Comparison of ENCODE assay signal across 5 worm cellular contexts in genomic region chrV:6541875-6542274, ce11.
A peak's percentile ranks its signal among the peaks of the same experiment; 100 is the strongest.
TF ChIP-seq lines count a peak whose summit lies in the region.

No protein-coding gene starts in this region.

TF ChIP-seq in whole organism, L1 larva, 84 proteins besides CTCF, POLR2A, EP300 and RAD21 (continues in another document):
- no peak for TF ChIP-seq fos-1 (tag; optimal IDR thresholded peaks at IDR 0.05; lab: Kevin White, UChicago)
- peak; percentile 11 for TF ChIP-seq mep-1 (tag; optimal IDR thresholded peaks at IDR 0.05; lab: Kevin White, UChicago)
- TF ChIP-seq egl-27 (tag; optimal IDR thresholded peaks at IDR 0.05; lab: Kevin White, UChicago), result no peak
- TF ChIP-seq unc-98 (GFP tag; IDR thresholded peaks at IDR 0.05; lab: Robert Waterston, UW), result no peak
- TF ChIP-seq C16A3.4 (tag; optimal IDR thresholded peaks at IDR 0.05; lab: Kevin White, UChicago), result peak; percentile 2
- no peak for TF ChIP-seq ztf-11 (tag; optimal IDR thresholded peaks at IDR 0.05; lab: Kevin White, UChicago)
- TF ChIP-seq C04F5.9 (tag; optimal IDR thresholded peaks at IDR 0.05; lab: Kevin White, UChicago), result no peak
- no peak for TF ChIP-seq unc-62 (GFP tag; optimal IDR thresholded peaks at IDR 0.05; lab: Kevin White, UChicago)
- TF ChIP-seq lin-39 (tag; optimal IDR thresholded peaks at IDR 0.05; lab: Kevin White, UChicago), result no peak
- no peak for TF ChIP-seq fkh-10 (GFP tag; optimal IDR thresholded peaks at IDR 0.05; lab: Kevin White, UChicago)
- TF ChIP-seq Y116A8C.19 (tag; optimal IDR thresholded peaks at IDR 0.05; lab: Kevin White, UChicago; ENCODE audit: borderline replicate concordance), result no peak
- TF ChIP-seq nhr-237 (tag; optimal IDR thresholded peaks at IDR 0.05; lab: Kevin White, UChicago), result no peak
- TF ChIP-seq nhr-11 (tag; optimal IDR thresholded peaks at IDR 0.05; lab: Kevin White, UChicago), result no peak
- TF ChIP-seq hpl-2 (GFP tag; optimal IDR thresholded peaks at IDR 0.05; lab: Kevin White, UChicago), result no peak
- TF ChIP-seq mdl-1 (tag; optimal IDR thresholded peaks at IDR 0.05; lab: Kevin White, UChicago), result peak in 1 of 2 experiments; percentile 22
- TF ChIP-seq ceh-63 (GFP tag; optimal IDR thresholded peaks at IDR 0.05; lab: Kevin White, UChicago), result no peak
- no peak for TF ChIP-seq ztf-4 (tag; optimal IDR thresholded peaks at IDR 0.05; lab: Kevin White, UChicago)
- no peak for TF ChIP-seq grh-1 (GFP tag; IDR thresholded peaks at IDR 0.05; lab: Robert Waterston, UW)
- no peak for TF ChIP-seq unc-30 (tag; optimal IDR thresholded peaks at IDR 0.05; lab: Kevin White, UChicago)

TF ChIP-seq in whole organism, L3 larva, 47 proteins besides CTCF, POLR2A, EP300 and RAD21:
- no peak for TF ChIP-seq lsy-12 (tag; optimal IDR thresholded peaks at IDR 0.05; lab: Kevin White, UChicago)
- no peak for TF ChIP-seq elt-2 (tag; optimal IDR thresholded peaks at IDR 0.05; lab: Kevin White, UChicago)
- peak; percentile 84 for TF ChIP-seq nhr-23 (tag; optimal IDR thresholded peaks at IDR 0.05; lab: Kevin White, UChicago)
- TF ChIP-seq nhr-43 (tag; optimal IDR thresholded peaks at IDR 0.05; lab: Kevin White, UChicago; ENCODE audit: poor library complexity, severe bottlenecking), result peak; percentile 51
- peak; percentile 14 for TF ChIP-seq ama-1 (optimal IDR thresholded peaks at IDR 0.05; lab: Kevin White, UChicago)
- peak; percentile 65 for TF ChIP-seq nhr-25 (tag; optimal IDR thresholded peaks at IDR 0.05; lab: Kevin White, UChicago)

TF ChIP-seq in whole organism, early embryonic, 17 proteins besides CTCF, POLR2A, EP300 and RAD21:
- TF ChIP-seq F13C5.2 (tag; optimal IDR thresholded peaks at IDR 0.05; lab: Kevin White, UChicago) (no peak), hmbx-1 (tag; optimal IDR thresholded peaks at IDR 0.05; lab: Kevin White, UChicago) (no peak), scrt-1 (GFP tag; IDR thresholded peaks at IDR 0.05; lab: Robert Waterston, UW) (no peak), hmg-4 (GFP tag; optimal IDR thresholded peaks at IDR 0.05; lab: Kevin White, UChicago) (peak; percentile 11)
TF ChIP-seq in whole organism, early embryonic: peak in this region for 1.

TF ChIP-seq in whole organism, midembryonic, 9 proteins besides CTCF, POLR2A, EP300 and RAD21:
- TF ChIP-seq med-1 (GFP tag; optimal IDR thresholded peaks at IDR 0.05; lab: Kevin White, UChicago; ENCODE audit: insufficient read depth), result no peak
- TF ChIP-seq cog-1 (tag; optimal IDR thresholded peaks at IDR 0.05; lab: Kevin White, UChicago), result peak; percentile 21
- no peak for TF ChIP-seq T22C8.4 (GFP tag; IDR thresholded peaks at IDR 0.05; lab: Robert Waterston, UW)
- 0 out of 2 replicates have a peak, but pooled peaks have one; percentile 19 for TF ChIP-seq ztf-23 (GFP tag; IDR thresholded peaks at IDR 0.05; lab: Robert Waterston, UW)
- TF ChIP-seq klf-2 (GFP tag; conservative IDR thresholded peaks at IDR 0.05; lab: Robert Waterston, UW), result no peak
- TF ChIP-seq flt-1 (GFP tag; IDR thresholded peaks at IDR 0.05; lab: Robert Waterston, UW), result no peak
- TF ChIP-seq ref-1 (GFP tag; conservative IDR thresholded peaks at IDR 0.05; lab: Robert Waterston, UW), result no peak

TF ChIP-seq in whole organism, young adult, 124 proteins besides CTCF, POLR2A, EP300 and RAD21:
- TF ChIP-seq zfh-2 (GFP tag; conservative IDR thresholded peaks at IDR 0.05; lab: Robert Waterston, UW), result peak; percentile 85
- peak; percentile 5 for TF ChIP-seq ztf-26 (tag; optimal IDR thresholded peaks at IDR 0.05; lab: Kevin White, UChicago)
- TF ChIP-seq atf-7 (tag; optimal IDR thresholded peaks at IDR 0.05; lab: Kevin White, UChicago), result peak; percentile 0
- TF ChIP-seq ceh-27 (GFP tag; optimal IDR thresholded peaks at IDR 0.05; lab: Kevin White, UChicago), result peak; percentile 14
- TF ChIP-seq ama-1 (optimal IDR thresholded peaks at IDR 0.05; lab: Kevin White, UChicago), result no peak
- no peak for TF ChIP-seq ama-1 (GFP tag; optimal IDR thresholded peaks at IDR 0.05; lab: Kevin White, UChicago)
- peak; percentile 26; the same call in 1 of the 2 replicates for TF ChIP-seq lin-26 (GFP tag; IDR thresholded peaks at IDR 0.05; lab: Robert Waterston, UW)
- no peak for TF ChIP-seq bed-1 (GFP tag; IDR thresholded peaks at IDR 0.05; lab: Robert Waterston, UW)
- TF ChIP-seq mcd-1 (GFP tag; IDR thresholded peaks at IDR 0.05; lab: Robert Waterston, UW), result 0 out of 2 replicates have a peak, but pooled peaks have one; percentile 31
- TF ChIP-seq madf-6 (GFP tag; IDR thresholded peaks at IDR 0.05; lab: Robert Waterston, UW), result 0 out of 2 replicates have a peak, but pooled peaks have one; percentile 13
- no peak for TF ChIP-seq cebp-1 (GFP tag; IDR thresholded peaks at IDR 0.05; lab: Robert Waterston, UW)
- TF ChIP-seq cebp-1 (tag; optimal IDR thresholded peaks at IDR 0.05; lab: Kevin White, UChicago), result peak; percentile 15
- TF ChIP-seq die-1 (tag; optimal IDR thresholded peaks at IDR 0.05; lab: Kevin White, UChicago), result peak; percentile 30

Comparison
In these comparisons a context has a peak if more than half of its experiments do, and no peak if none do; other contexts are left out.
1. Of the 8 proteins assayed by ChIP-seq in both whole organism, young adult and whole organism, L1 larva: peak only in whole organism, young adult: none; only in whole organism, L1 larva: nhr-90; in both: none; in neither: 5; mixed calls (peak in some experiments, not most) for 2.